Worm (Caenorhabditis elegans) whole organism, dauer: ENCODE measurements around the gene Y45F10C.2.
"Not testable (repeated sequence)": the region's sequence is repeated elsewhere in the genome, so short reads cannot be mapped to it uniquely, and the experiment has no call there.

Experiments used
- unc-62 ChIP-seq: sonication (generic microtip); optimal IDR thresholded peaks from 2 replicates; lab custom pipeline; 2017; ENCODE audit warnings: missing biosample characterization, missing genetic modification reagents, missing genetic modification characterization

The Y45F10C.2 gene

ce11 chrIV:13662570-13662969, at the start of gene Y45F10C.2:
Gene Y45F10C.2, minus strand, starts transcription at chrIV:13662670.
- TF ChIP-seq unc-62: not testable (repeated sequence)

ce11 chrIV:13710367-13710766, 47.9 kb upstream of the Y45F10C.2 start:
- TF ChIP-seq unc-62: no peak

- no peak for TF ChIP-seq unc-62
These were observed 46.7 kb upstream of the Y45F10C.2 start for ce11 chrIV:13709069-13709640.

- no peak for TF ChIP-seq unc-62
These were observed 45.4 kb upstream of the Y45F10C.2 start for ce11 chrIV:13707894-13708293.

ce11 chrIV:13703828-13704425, 41.5 kb upstream of the Y45F10C.2 start, which contains the start of gene tlp-1:
Gene tlp-1, minus strand, starts transcription at chrIV:13704082.
- no peak for TF ChIP-seq unc-62

ce11 chrIV:13702681-13703080, 40.2 kb upstream of the Y45F10C.2 start:
- no peak for TF ChIP-seq unc-62

ce11 chrIV:13701472-13701871, 39.0 kb upstream of the Y45F10C.2 start:
- TF ChIP-seq unc-62: no peak

- TF ChIP-seq unc-62: no peak
These were observed 38.4 kb upstream of the Y45F10C.2 start for ce11 chrIV:13700847-13701246.

ce11 chrIV:13699384-13699788, 36.9 kb upstream of the Y45F10C.2 start:
- no peak for TF ChIP-seq unc-62

ce11 chrIV:13698603-13699002, 36.1 kb upstream of the Y45F10C.2 start, which contains the start of gene T23G4.127:
Gene T23G4.127, minus strand, starts transcription at chrIV:13698703.
- TF ChIP-seq unc-62: no peak

ce11 chrIV:13696900-13697299, 34.4 kb upstream of the Y45F10C.2 start:
- no peak for TF ChIP-seq unc-62

- TF ChIP-seq unc-62: peak; percentile 27
These were observed 33.4 kb upstream of the Y45F10C.2 start for ce11 chrIV:13695720-13696364.

ce11 chrIV:13695302-13695701, 32.8 kb upstream of the Y45F10C.2 start:
- no peak for TF ChIP-seq unc-62

- no peak for TF ChIP-seq unc-62
These were observed 32.1 kb upstream of the Y45F10C.2 start for ce11 chrIV:13694600-13694999.

- TF ChIP-seq unc-62: no peak
These were observed 31.5 kb upstream of the Y45F10C.2 start for ce11 chrIV:13693976-13694375.

ce11 chrIV:13692522-13692921, 30.1 kb upstream of the Y45F10C.2 start:
- TF ChIP-seq unc-62: no peak

ce11 chrIV:13689302-13689880, 26.9 kb upstream of the Y45F10C.2 start, which contains the start of gene T23G4.2:
Gene T23G4.2, minus strand, starts transcription at chrIV:13689556.
- no peak for TF ChIP-seq unc-62

- no peak for TF ChIP-seq unc-62
These were observed 25.2 kb upstream of the Y45F10C.2 start for ce11 chrIV:13687631-13688030.
